3 worm cellular contexts compared by ENCODE assay signal in genomic region chrX:10927136-10927535, ce11.
A peak's percentile ranks its signal among the peaks of the same experiment; 100 is the strongest.
TF ChIP-seq lines count a peak whose summit lies in the region.

No protein-coding gene starts in this region.

TF ChIP-seq in whole organism, early embryonic, 17 proteins besides CTCF, POLR2A, EP300 and RAD21:
- TF ChIP-seq sea-1 (GFP tag; conservative IDR thresholded peaks at IDR 0.05; lab: Robert Waterston, UW) (no peak), hmbx-1 (tag; optimal IDR thresholded peaks at IDR 0.05; lab: Kevin White, UChicago) (no peak), B0310.2 (tag; optimal IDR thresholded peaks at IDR 0.05; lab: Kevin White, UChicago) (no peak), hnd-1 (tag; optimal IDR thresholded peaks at IDR 0.05; lab: Kevin White, UChicago) (no peak), ceh-13 (GFP tag; optimal IDR thresholded peaks at IDR 0.05; lab: Kevin White, UChicago) (no peak), ceh-36 (tag; optimal IDR thresholded peaks at IDR 0.05; lab: Kevin White, UChicago) (no peak), aly-1 (tag; optimal IDR thresholded peaks at IDR 0.05; lab: Kevin White, UChicago) (peak; percentile 30), ets-7 (tag; optimal IDR thresholded peaks at IDR 0.05; lab: Kevin White, UChicago) (no peak), tra-4 (tag; optimal IDR thresholded peaks at IDR 0.05; lab: Kevin White, UChicago) (no peak)

TF ChIP-seq in whole organism, late embryonic, 69 proteins besides CTCF, POLR2A, EP300 and RAD21:
- TF ChIP-seq dmd-4 (tag; optimal IDR thresholded peaks at IDR 0.05; lab: Kevin White, UChicago; ENCODE audit: borderline replicate concordance) (no peak), che-1 (tag; optimal IDR thresholded peaks at IDR 0.05; lab: Kevin White, UChicago) (no peak), hlh-8 (tag; optimal IDR thresholded peaks at IDR 0.05; lab: Kevin White, UChicago) (no peak), eyg-1 (tag; optimal IDR thresholded peaks at IDR 0.05; lab: Kevin White, UChicago) (no peak), ceh-45 (GFP tag; IDR thresholded peaks at IDR 0.05; lab: Robert Waterston, UW) (no peak), sdc-2 (tag; optimal IDR thresholded peaks at IDR 0.05; lab: Kevin White, UChicago) (peak; percentile 14), elt-4 (tag; optimal IDR thresholded peaks at IDR 0.05; lab: Kevin White, UChicago) (no peak), ceh-2 (tag; optimal IDR thresholded peaks at IDR 0.05; lab: Kevin White, UChicago) (no peak), tbx-2 (tag; optimal IDR thresholded peaks at IDR 0.05; lab: Kevin White, UChicago) (peak; percentile 48), hlh-6 (tag; optimal IDR thresholded peaks at IDR 0.05; lab: Kevin White, UChicago) (no peak), K02D7.2 (tag; optimal IDR thresholded peaks at IDR 0.05; lab: Kevin White, UChicago) (no peak), C08G9.2 (tag; optimal IDR thresholded peaks at IDR 0.05; lab: Kevin White, UChicago) (no peak), odd-2 (tag; optimal IDR thresholded peaks at IDR 0.05; lab: Kevin White, UChicago) (no peak)

TF ChIP-seq in whole organism, mixed stage, embryonic, 35 proteins besides CTCF, POLR2A, EP300 and RAD21:
- TF ChIP-seq zip-8 (tag; optimal IDR thresholded peaks at IDR 0.05; lab: Kevin White, UChicago) (peak; percentile 34), ces-1 (GFP tag; optimal IDR thresholded peaks at IDR 0.05; lab: Kevin White, UChicago) (no peak), nhr-2 (tag; optimal IDR thresholded peaks at IDR 0.05; lab: Kevin White, UChicago) (peak; percentile 57), lin-32 (GFP tag; optimal IDR thresholded peaks at IDR 0.05; lab: Kevin White, UChicago) (peak; percentile 68), snpc-4 (tag; optimal IDR thresholded peaks at IDR 0.05; lab: Kevin White, UChicago) (no peak)
TF ChIP-seq in whole organism, mixed stage, embryonic: peak in this region for 3.
